Fruit fly (Drosophila melanogaster) whole organism, wandering third instar larva: ENCODE data around the gene fan.

ENCODE experiments used
- Abd-B ChIP-seq: fragments of >200 bp; optimal IDR thresholded peaks from 2 replicates; lab custom pipeline; 2017; ENCODE audit warnings: missing biosample characterization, missing genetic modification characterization
- CG32264 ChIP-seq: fragments of 200-800 bp; sonication (Bioruptor generic); optimal IDR thresholded peaks from 2 replicates; lab custom pipeline; 2016; ENCODE audit warnings: missing biosample characterization, missing genetic modification characterization
- CG9705 ChIP-seq: fragments of 200-800 bp; sonication (Bioruptor generic); optimal IDR thresholded peaks from 2 replicates; lab custom pipeline; 2018; ENCODE audit warnings: missing biosample characterization, mild to moderate bottlenecking, missing genetic modification characterization
- CrebA ChIP-seq: fragments of 200-800 bp; sonication (Bioruptor generic); optimal IDR thresholded peaks from 2 replicates; lab custom pipeline; 2016; ENCODE audit warnings: missing biosample characterization, mild to moderate bottlenecking, missing genetic modification characterization, borderline replicate concordance
- Dfd ChIP-seq: fragments of >200 bp; optimal IDR thresholded peaks from 2 replicates; lab custom pipeline; 2017; ENCODE audit warnings: missing biosample characterization, missing genetic modification characterization
- Dif ChIP-seq: fragments of 200-275, 200-300 bp; sonication (Bioruptor generic); optimal IDR thresholded peaks from 2 replicates; lab custom pipeline; 2018; ENCODE audit warnings: missing biosample characterization, missing genetic modification characterization; ENCODE audit not compliant: partially characterized antibody
- GATAd ChIP-seq: sonication (Bioruptor generic); optimal IDR thresholded peaks from 2 replicates; lab custom pipeline; 2016; ENCODE audit warnings: missing biosample characterization, missing genetic modification characterization
- HLH106 ChIP-seq: fragments of 200-800 bp; optimal IDR thresholded peaks from 3 replicates; lab custom pipeline; 2019; ENCODE audit warnings: missing biosample characterization, mild to moderate bottlenecking, missing genetic modification characterization, moderate library complexity
- Hnf4 ChIP-seq: fragments of 200-800 bp; sonication (Bioruptor generic); optimal IDR thresholded peaks from 2 replicates; lab custom pipeline; 2016; ENCODE audit warnings: missing biosample characterization, mild to moderate bottlenecking, missing genetic modification characterization
- Hr78 ChIP-seq: fragments of >200 bp; optimal IDR thresholded peaks from 2 replicates; lab custom pipeline; 2017; ENCODE audit warnings: missing biosample characterization, missing genetic modification characterization
- Hr83 ChIP-seq: fragments of 200-300 bp; sonication (Bioruptor generic); optimal IDR thresholded peaks from 2 replicates; lab custom pipeline; 2016; ENCODE audit warnings: missing biosample characterization, mild to moderate bottlenecking, missing genetic modification characterization, moderate library complexity; ENCODE audit not compliant: poor library complexity, severe bottlenecking
- Jra ChIP-seq: sonication (Bioruptor generic); optimal IDR thresholded peaks from 2 replicates; lab custom pipeline; 2016; ENCODE audit warnings: missing biosample characterization, missing genetic modification characterization
- Mio ChIP-seq: sonication (Bioruptor generic); optimal IDR thresholded peaks from 2 replicates; lab custom pipeline; 2016; ENCODE audit warnings: missing biosample characterization, missing genetic modification characterization
- Myc ChIP-seq: fragments of >200 bp; optimal IDR thresholded peaks from 2 replicates; lab custom pipeline; 2017
- N ChIP-seq: fragments of >200 bp; optimal IDR thresholded peaks from 2 replicates; lab custom pipeline; 2018; ENCODE audit warnings: missing biosample characterization, missing external identifiers, missing genetic modification characterization
- OdsH ChIP-seq: fragments of 200-800 bp; sonication (Bioruptor generic); optimal IDR thresholded peaks from 2 replicates; lab custom pipeline; 2016; ENCODE audit warnings: missing biosample characterization, mild to moderate bottlenecking, missing genetic modification characterization
- Rel ChIP-seq, 2 experiments: fragments of 200-800 bp; sonication (Bioruptor generic) in 1 of 2; optimal IDR thresholded peaks; 2 replicates in 1 of 2; 3 replicates in 1 of 2; lab custom pipeline; 2016 to 2019; ENCODE audit warnings: mild to moderate bottlenecking in 2 of 2, missing biosample characterization in 2 of 2, missing genetic modification characterization in 2 of 2, moderate library complexity in 1 of 2
- Sp1 ChIP-seq: fragments of 200-800 bp; sonication (Bioruptor generic); optimal IDR thresholded peaks from 3 replicates; lab custom pipeline; 2019; ENCODE audit warnings: missing biosample characterization, mild to moderate bottlenecking, missing genetic modification characterization, moderate library complexity
- Vsx2 ChIP-seq: fragments of 200-300, 225-300 bp; sonication (Bioruptor generic); optimal IDR thresholded peaks from 2 replicates; lab custom pipeline; 2018; ENCODE audit warnings: missing biosample characterization, missing genetic modification characterization; ENCODE audit not compliant: partially characterized antibody
- br ChIP-seq: fragments of 200-800 bp; sonication (Bioruptor generic); optimal IDR thresholded peaks from 2 replicates; lab custom pipeline; 2016; ENCODE audit warnings: missing biosample characterization, missing genetic modification characterization
- brk ChIP-seq: fragments of 200-800 bp; sonication (Bioruptor generic); optimal IDR thresholded peaks from 2 replicates; lab custom pipeline; 2016; ENCODE audit warnings: missing biosample characterization, mild to moderate bottlenecking, missing genetic modification characterization
- dl ChIP-seq, 2 experiments: fragments of 175-275, 200-275 bp in 1 of 2; fragments of 200-275 bp in 1 of 2; sonication (Bioruptor generic); optimal IDR thresholded peaks; lab custom pipeline; 2018; ENCODE audit warnings: mild to moderate bottlenecking in 2 of 2, missing biosample characterization in 2 of 2, missing genetic modification characterization in 2 of 2, moderate library complexity in 2 of 2; ENCODE audit not compliant: partially characterized antibody in 2 of 2, insufficient read depth in 1 of 2
- dmrt93B ChIP-seq: fragments of 200-800 bp; sonication (Bioruptor generic); optimal IDR thresholded peaks from 2 replicates; lab custom pipeline; 2018; ENCODE audit warnings: missing biosample characterization, mild to moderate bottlenecking, missing genetic modification characterization
- dsf ChIP-seq: sonication (Bioruptor generic); optimal IDR thresholded peaks from 2 replicates; lab custom pipeline; 2016; ENCODE audit warnings: missing biosample characterization, missing genetic modification characterization, borderline replicate concordance
- ey ChIP-seq: fragments of 200-800 bp; sonication (Bioruptor generic); optimal IDR thresholded peaks from 2 replicates; lab custom pipeline; 2016; ENCODE audit warnings: missing biosample characterization, missing genetic modification characterization
- foxo ChIP-seq, 2 experiments: fragments of 200-800 bp; sonication (Bioruptor generic); optimal IDR thresholded peaks; 2 replicates in 1 of 2; 3 replicates in 1 of 2; lab custom pipeline; 2016 to 2017; ENCODE audit warnings: missing biosample characterization in 2 of 2, missing genetic modification characterization in 2 of 2
- fru ChIP-seq: fragments of 200-800 bp; sonication (Bioruptor generic); optimal IDR thresholded peaks from 3 replicates; lab custom pipeline; 2016; ENCODE audit warnings: missing biosample characterization, mild to moderate bottlenecking, missing genetic modification characterization
- h ChIP-seq: fragments of 200-800 bp; sonication (Bioruptor generic); optimal IDR thresholded peaks from 3 replicates; lab custom pipeline; 2016; ENCODE audit warnings: missing biosample characterization, mild to moderate bottlenecking, missing genetic modification characterization
- jim ChIP-seq: fragments of 175-275, 200-325 bp; sonication (Bioruptor generic); optimal IDR thresholded peaks from 2 replicates; lab custom pipeline; 2016; ENCODE audit warnings: missing biosample characterization, mild to moderate bottlenecking, missing genetic modification characterization
- lola ChIP-seq: fragments of >200 bp; optimal IDR thresholded peaks from 2 replicates; lab custom pipeline; 2017; ENCODE audit warnings: missing biosample characterization, missing genetic modification characterization
- pan ChIP-seq: fragments of >200 bp; optimal IDR thresholded peaks from 2 replicates; lab custom pipeline; 2017
- psq ChIP-seq: fragments of 200-800 bp; sonication (Bioruptor generic); optimal IDR thresholded peaks from 3 replicates; lab custom pipeline; 2017; ENCODE audit warnings: missing biosample characterization, mild to moderate bottlenecking, missing genetic modification characterization, moderate library complexity
- rgr ChIP-seq: fragments of 200-800 bp; sonication (Bioruptor generic); optimal IDR thresholded peaks from 3 replicates; lab custom pipeline; 2016; ENCODE audit warnings: missing biosample characterization, mild to moderate bottlenecking, missing genetic modification characterization
- sage ChIP-seq: fragments of 200-800 bp; sonication (Bioruptor generic); optimal IDR thresholded peaks from 2 replicates; lab custom pipeline; 2016; ENCODE audit warnings: missing biosample characterization, mild to moderate bottlenecking, missing genetic modification characterization
- sv ChIP-seq: fragments of 200-800 bp; sonication (Bioruptor generic); optimal IDR thresholded peaks from 3 replicates; lab custom pipeline; 2016; ENCODE audit warnings: missing biosample characterization, missing genetic modification characterization
- tai ChIP-seq: sonication (Bioruptor generic); optimal IDR thresholded peaks from 2 replicates; lab custom pipeline; 2016; ENCODE audit warnings: missing biosample characterization, missing genetic modification characterization
- usp ChIP-seq: fragments of >200 bp; optimal IDR thresholded peaks from 2 replicates; lab custom pipeline; 2017; ENCODE audit warnings: missing biosample characterization, missing genetic modification characterization
- woc ChIP-seq: sonication (Bioruptor generic); optimal IDR thresholded peaks from 2 replicates; lab custom pipeline; 2016; ENCODE audit warnings: missing biosample characterization, mild to moderate bottlenecking, missing genetic modification characterization

Gene fan

DNA sequence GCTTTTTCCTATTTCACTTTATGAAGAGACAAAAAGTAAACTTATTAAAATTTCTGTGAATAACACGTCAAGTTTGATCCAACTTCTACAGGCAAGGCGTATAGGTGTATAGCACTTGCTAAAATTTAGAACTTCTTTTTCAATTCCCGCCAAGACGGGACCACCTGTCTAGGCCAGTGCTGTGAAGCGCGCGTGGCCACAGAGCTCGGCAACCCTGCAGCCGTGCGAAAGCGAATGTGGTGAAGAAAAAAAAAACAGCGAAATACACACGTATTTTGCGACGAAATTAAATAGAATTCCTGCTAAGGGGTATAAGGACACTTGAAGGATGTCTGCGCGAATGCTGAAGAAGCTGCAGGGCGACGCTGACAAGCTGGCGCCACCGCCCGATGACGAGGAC is 1.2 kb downstream of the fan start, which contains the start of gene Nulp1:
Gene Nulp1 (plus strand): TSS at position 198 of the 400 bp plus-strand sequence.
- TF ChIP-seq rgr (GFP tag; lab: Kevin White, UChicago) (peak; percentile 63), ey (GFP tag; lab: Kevin White, UChicago) (peak; percentile 10), Myc (lab: Kevin White, UChicago) (peak; percentile 7), Rel (GFP tag; optimal IDR thresholded peaks at IDR 0.05; lab: Kevin White, UChicago) (no peak), Rel (tag; optimal IDR thresholded peaks at IDR 0.05; lab: Kevin White, UChicago) (peak; percentile 46), foxo (GFP tag; optimal IDR thresholded peaks at IDR 0.05; lab: Kevin White, UChicago) (peak in 1 of 2 experiments; percentile 54), Hr83 (GFP tag; lab: Kevin White, UChicago) (peak; percentile 82), psq (GFP tag; lab: Kevin White, UChicago) (peak; percentile 71), Dif (GFP tag; lab: Kevin White, UChicago) (peak; percentile 31), Dfd (GFP tag; lab: Kevin White, UChicago) (no peak), jim (GFP tag; lab: Kevin White, UChicago) (peak; percentile 51), Hr78 (GFP tag; lab: Kevin White, UChicago) (no peak), dl (GFP tag; optimal IDR thresholded peaks at IDR 0.05; lab: Kevin White, UChicago; ENCODE audit: insufficient read depth in 1 of 2, partially characterized antibody in 2 of 2) (no peak)

DNA sequence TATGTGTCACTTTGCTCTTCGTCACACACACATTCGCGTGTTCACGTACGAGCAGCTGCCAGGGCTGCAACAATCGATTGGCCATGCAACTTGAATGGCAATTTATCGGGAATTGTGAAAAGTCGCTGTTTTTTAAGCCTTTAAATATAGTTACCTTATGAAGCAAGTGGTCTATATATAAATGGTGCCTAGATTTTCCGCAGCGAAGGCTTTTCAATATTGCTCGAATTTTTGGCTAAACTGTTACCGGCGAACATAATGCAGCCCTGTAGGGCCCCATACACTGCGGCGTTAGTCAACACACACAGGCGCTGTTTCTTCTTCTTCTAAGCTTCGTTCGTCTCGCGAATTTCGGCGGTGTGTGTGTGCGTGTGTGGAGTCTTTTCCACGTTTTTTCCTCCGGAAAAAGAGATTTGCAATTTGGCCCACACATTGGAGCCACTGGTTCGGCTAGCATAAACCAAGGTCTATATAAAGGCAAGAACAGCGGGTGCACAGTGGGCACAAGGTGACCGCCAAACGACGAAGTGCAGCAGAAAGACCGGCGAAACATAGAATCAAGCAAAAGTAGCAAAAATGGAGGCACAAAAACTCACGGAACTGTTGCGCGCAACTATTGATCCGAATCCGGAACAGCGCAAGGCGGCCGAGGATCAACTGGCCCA is 7.1 kb downstream of the fan start, which contains the start of the genes Arp3 and msk:
Gene Arp3 (minus strand): TSS at position 39 of the 665 bp plus-strand sequence.
Gene msk (plus strand): TSS at position 316 of the 665 bp plus-strand sequence.
- TF ChIP-seq GATAd (GFP tag; lab: Kevin White, UChicago) (peak; percentile 50), HLH106 (tag; lab: Kevin White, UChicago) (peak; percentile 81), usp (GFP tag; lab: Kevin White, UChicago) (no peak), psq (GFP tag; lab: Kevin White, UChicago) (peak; percentile 82), Sp1 (peak; percentile 72), tai (GFP tag; lab: Kevin White, UChicago) (no peak), Dif (GFP tag; lab: Kevin White, UChicago) (no peak), pan (no peak), br (peak; percentile 82), Hr83 (GFP tag; lab: Kevin White, UChicago) (peak; percentile 75), brk (GFP tag; lab: Kevin White, UChicago) (no peak), foxo (GFP tag; optimal IDR thresholded peaks at IDR 0.05; lab: Kevin White, UChicago) (peak in 1 of 2 experiments; percentile 88), woc (GFP tag; lab: Kevin White, UChicago) (no peak), dl (GFP tag; optimal IDR thresholded peaks at IDR 0.05; lab: Kevin White, UChicago; ENCODE audit: insufficient read depth in 1 of 2, partially characterized antibody in 2 of 2) (no peak), CG32264 (GFP tag; lab: Kevin White, UChicago) (no peak), OdsH (peak; percentile 76), ey (GFP tag; lab: Kevin White, UChicago) (peak; percentile 81), Jra (GFP tag; lab: Kevin White, UChicago) (peak; percentile 87), Hr78 (GFP tag; lab: Kevin White, UChicago) (no peak), Mio (GFP tag; lab: Kevin White, UChicago) (peak; percentile 2), sv (peak; percentile 88), rgr (GFP tag; lab: Kevin White, UChicago) (peak; percentile 84), Hnf4 (GFP tag; lab: Kevin White, UChicago) (peak; percentile 84), dmrt93B (GFP tag; lab: Kevin White, UChicago) (no peak), sage (GFP tag; lab: Kevin White, UChicago) (no peak), Vsx2 (GFP tag; lab: Kevin White, UChicago) (no peak), N (GFP tag; lab: Kevin White, UChicago) (no peak), h (GFP tag; lab: Kevin White, UChicago) (peak; percentile 87), lola (GFP tag; lab: Kevin White, UChicago) (no peak), Dfd (GFP tag; lab: Kevin White, UChicago) (no peak), fru (GFP tag; lab: Kevin White, UChicago) (no peak), jim (GFP tag; lab: Kevin White, UChicago) (no peak), CrebA (GFP tag; lab: Kevin White, UChicago) (no peak), Rel (GFP tag; optimal IDR thresholded peaks at IDR 0.05; lab: Kevin White, UChicago) (no peak), Rel (tag; optimal IDR thresholded peaks at IDR 0.05; lab: Kevin White, UChicago) (peak; percentile 64), Myc (lab: Kevin White, UChicago) (peak; percentile 38), Abd-B (GFP tag; lab: Kevin White, UChicago) (no peak), dsf (GFP tag; lab: Kevin White, UChicago) (no peak), CG9705 (GFP tag; lab: Kevin White, UChicago) (peak; percentile 79)
